In genomic region chr2L:3475948-3476347, dm6 we compare ENCODE assay signal across 1 fruit fly cellular context.
A peak's percentile ranks its signal among the peaks of the same experiment; 100 is the strongest.
TF ChIP-seq lines count a peak whose summit lies in the region.

No protein-coding gene starts in this region.

TF ChIP-seq in whole organism, embryonic, 481 proteins besides CTCF, POLR2A, EP300 and RAD21 (continued from another document and continues in another):
- TF ChIP-seq BEAF-32 (GFP tag; optimal IDR thresholded peaks at IDR 0.05; lab: Kevin White, UChicago) (no peak), seq (GFP tag; IDR thresholded peaks at IDR 0.05; lab: Robert Waterston, UW) (peak; percentile 41), HmgD (GFP tag; optimal IDR thresholded peaks at IDR 0.05; lab: Kevin White, UChicago) (no peak), CG1647 (GFP tag; optimal IDR thresholded peaks at IDR 0.05; lab: Kevin White, UChicago) (no peak), hbn (GFP tag; IDR thresholded peaks at IDR 0.05; lab: Robert Waterston, UW; ENCODE audit: partially characterized antibody) (no peak), maf-S (GFP tag; optimal IDR thresholded peaks at IDR 0.05; lab: Kevin White, UChicago) (peak; percentile 27), CG18764 (GFP tag; optimal IDR thresholded peaks at IDR 0.05; lab: Kevin White, UChicago) (no peak), sim (GFP tag; IDR thresholded peaks at IDR 0.05; lab: Robert Waterston, UW) (no peak), bbx (GFP tag; IDR thresholded peaks at IDR 0.05; lab: Robert Waterston, UW; ENCODE audit: partially characterized antibody) (no peak), CG12236 (GFP tag; optimal IDR thresholded peaks at IDR 0.05; lab: Kevin White, UChicago) (no peak), CG10274 (GFP tag; optimal IDR thresholded peaks at IDR 0.05; lab: Kevin White, UChicago) (peak; percentile 48), cg (GFP tag; optimal IDR thresholded peaks at IDR 0.05; lab: Kevin White, UChicago) (no peak), HLH3B (GFP tag; IDR thresholded peaks at IDR 0.05; lab: Robert Waterston, UW) (no peak), CG6791 (GFP tag; IDR thresholded peaks at IDR 0.05; lab: Robert Waterston, UW; ENCODE audit: partially characterized antibody) (no peak), Sox100B (GFP tag; optimal IDR thresholded peaks at IDR 0.05; lab: Kevin White, UChicago) (peak; percentile 77), Sry-δ (GFP tag; optimal IDR thresholded peaks at IDR 0.05; lab: Kevin White, UChicago) (no peak), CG8359 (GFP tag; optimal IDR thresholded peaks at IDR 0.05; lab: Kevin White, UChicago; ENCODE audit: borderline replicate concordance) (no peak), CG1233 (GFP tag; optimal IDR thresholded peaks at IDR 0.05; lab: Kevin White, UChicago) (peak; percentile 73), Lpt (GFP tag; optimal IDR thresholded peaks at IDR 0.05; lab: Kevin White, UChicago) (no peak), tna (GFP tag; IDR thresholded peaks at IDR 0.05; lab: Robert Waterston, UW; ENCODE audit: partially characterized antibody) (no peak), CG9876 (GFP tag; optimal IDR thresholded peaks at IDR 0.05; lab: Kevin White, UChicago) (no peak), pzg (GFP tag; optimal IDR thresholded peaks at IDR 0.05; lab: Kevin White, UChicago) (no peak), Dip3 (GFP tag; optimal IDR thresholded peaks at IDR 0.05; lab: Kevin White, UChicago) (peak; percentile 48), fd102C (GFP tag; optimal IDR thresholded peaks at IDR 0.05; lab: Kevin White, UChicago) (no peak), CG13624 (GFP tag; optimal IDR thresholded peaks at IDR 0.05; lab: Kevin White, UChicago) (peak; percentile 23), Ssrp (tag; optimal IDR thresholded peaks at IDR 0.05; lab: Kevin White, UChicago) (peak; percentile 50), Nf-YC (tag; optimal IDR thresholded peaks at IDR 0.05; lab: Kevin White, UChicago) (peak; percentile 33), chif (GFP tag; optimal IDR thresholded peaks at IDR 0.05; lab: Kevin White, UChicago) (peak; percentile 25 to 34), sens (GFP tag; lab: Kevin White, UChicago) (peak; percentile 88), Ets97D (GFP tag; optimal IDR thresholded peaks at IDR 0.05; lab: Kevin White, UChicago) (no peak), CG1832 (GFP tag; optimal IDR thresholded peaks at IDR 0.05; lab: Kevin White, UChicago) (no peak), mld (GFP tag; IDR thresholded peaks at IDR 0.05; lab: Robert Waterston, UW; ENCODE audit: partially characterized antibody) (no peak), CG15269 (tag; optimal IDR thresholded peaks at IDR 0.05; lab: Kevin White, UChicago) (peak; percentile 80), cato (GFP tag; optimal IDR thresholded peaks at IDR 0.05; lab: Kevin White, UChicago; ENCODE audit: borderline replicate concordance) (peak; percentile 10), gem (tag; optimal IDR thresholded peaks at IDR 0.05; lab: Kevin White, UChicago) (peak; percentile 82), Gug (GFP tag; IDR thresholded peaks at IDR 0.05; lab: Robert Waterston, UW) (peak; percentile 10; the same call in 1 of the 4 replicates), Doc2 (GFP tag; IDR thresholded peaks at IDR 0.05; lab: Robert Waterston, UW) (no peak), vfl (GFP tag; optimal IDR thresholded peaks at IDR 0.05; lab: Kevin White, UChicago) (peak; percentile 31), Pdp1 (GFP tag; optimal IDR thresholded peaks at IDR 0.05; lab: Kevin White, UChicago) (peak; percentile 43 to 52), Atf3 (GFP tag; optimal IDR thresholded peaks at IDR 0.05; lab: Kevin White, UChicago) (no peak), CG10209 (GFP tag; optimal IDR thresholded peaks at IDR 0.05; lab: Kevin White, UChicago) (peak; percentile 62), dimm (GFP tag; IDR thresholded peaks at IDR 0.05; lab: Robert Waterston, UW) (no peak), PHDP (tag; optimal IDR thresholded peaks at IDR 0.05; lab: Kevin White, UChicago) (peak; percentile 64), unpg (GFP tag; optimal IDR thresholded peaks at IDR 0.05; lab: Kevin White, UChicago) (peak; percentile 57), Oli (tag; optimal IDR thresholded peaks at IDR 0.05; lab: Kevin White, UChicago) (peak; percentile 65), CG33557 (GFP tag; optimal IDR thresholded peaks at IDR 0.05; lab: Kevin White, UChicago) (no peak), ATbp (GFP tag; optimal IDR thresholded peaks at IDR 0.05; lab: Kevin White, UChicago) (peak; percentile 51), sd (tag; optimal IDR thresholded peaks at IDR 0.05; lab: Kevin White, UChicago) (peak; percentile 18), CkIIα-i1 (GFP tag; IDR thresholded peaks at IDR 0.05; lab: Robert Waterston, UW) (no peak), CG2889 (GFP tag; IDR thresholded peaks at IDR 0.05; lab: Robert Waterston, UW) (0 out of 3 replicates have a peak, but pooled peaks have one; percentile 27), run (tag; optimal IDR thresholded peaks at IDR 0.05; lab: Kevin White, UChicago) (peak; percentile 33), NC2β (GFP tag; optimal IDR thresholded peaks at IDR 0.05; lab: Kevin White, UChicago) (no peak), CG42726 (GFP tag; IDR thresholded peaks at IDR 0.05; lab: Robert Waterston, UW; ENCODE audit: partially characterized antibody) (no peak), CG9932 (GFP tag; IDR thresholded peaks at IDR 0.05; lab: Robert Waterston, UW) (peak; percentile 65), bsh (GFP tag; optimal IDR thresholded peaks at IDR 0.05; lab: Kevin White, UChicago) (peak in 1 of 2 experiments; percentile 42), lmd (GFP tag; IDR thresholded peaks at IDR 0.05; lab: Robert Waterston, UW) (peak; percentile 76), MESR4 (GFP tag; optimal IDR thresholded peaks at IDR 0.05; lab: Kevin White, UChicago) (no peak), kah (GFP tag; optimal IDR thresholded peaks at IDR 0.05; lab: Kevin White, UChicago) (no peak), ftz-f1 (GFP tag; optimal IDR thresholded peaks at IDR 0.05; lab: Kevin White, UChicago) (no peak), ems (GFP tag; optimal IDR thresholded peaks at IDR 0.05; lab: Kevin White, UChicago) (peak; percentile 16), dpn (GFP tag; optimal IDR thresholded peaks at IDR 0.05; lab: Kevin White, UChicago) (peak; percentile 38 to 60), Dll (GFP tag; IDR thresholded peaks at IDR 0.05; lab: Robert Waterston, UW; ENCODE audit: partially characterized antibody) (no peak), CG1603 (tag; optimal IDR thresholded peaks at IDR 0.05; lab: Kevin White, UChicago) (peak; percentile 51), CG3838 (GFP tag; optimal IDR thresholded peaks at IDR 0.05; lab: Kevin White, UChicago) (no peak), CG10267 (tag; optimal IDR thresholded peaks at IDR 0.05; lab: Kevin White, UChicago) (peak; percentile 46), dati (GFP tag; IDR thresholded peaks at IDR 0.05; lab: Robert Waterston, UW) (no peak), Dp (GFP tag; optimal IDR thresholded peaks at IDR 0.05; lab: Kevin White, UChicago) (no peak), CG10321 (GFP tag; IDR thresholded peaks at IDR 0.05; lab: Robert Waterston, UW) (no peak), CG31388 (GFP tag; optimal IDR thresholded peaks at IDR 0.05; lab: Kevin White, UChicago) (no peak), Meics (GFP tag; optimal IDR thresholded peaks at IDR 0.05; lab: Kevin White, UChicago) (peak; percentile 83), CG5953 (GFP tag; IDR thresholded peaks at IDR 0.05; lab: Robert Waterston, UW) (no peak), fd3F (GFP tag; optimal IDR thresholded peaks at IDR 0.05; lab: Kevin White, UChicago) (peak; percentile 68), lov (optimal IDR thresholded peaks at IDR 0.05; lab: Kevin White, UChicago) (no peak), lov (GFP tag; IDR thresholded peaks at IDR 0.05; lab: Robert Waterston, UW) (no peak), sqz (GFP tag; optimal IDR thresholded peaks at IDR 0.05; lab: Kevin White, UChicago) (no peak), zen2 (GFP tag; IDR thresholded peaks at IDR 0.05; lab: Robert Waterston, UW; ENCODE audit: partially characterized antibody) (no peak), da (GFP tag; optimal IDR thresholded peaks at IDR 0.05; lab: Kevin White, UChicago) (no peak), Hmx (GFP tag; optimal IDR thresholded peaks at IDR 0.05; lab: Kevin White, UChicago) (peak; percentile 53), Bteb2 (GFP tag; optimal IDR thresholded peaks at IDR 0.05; lab: Kevin White, UChicago) (peak; percentile 18), Asciz (GFP tag; optimal IDR thresholded peaks at IDR 0.05; lab: Kevin White, UChicago) (peak; percentile 57), CG6813 (GFP tag; optimal IDR thresholded peaks at IDR 0.05; lab: Kevin White, UChicago) (peak; percentile 30), pita (GFP tag; optimal IDR thresholded peaks at IDR 0.05; lab: Kevin White, UChicago) (no peak), CG13775 (GFP tag; optimal IDR thresholded peaks at IDR 0.05; lab: Kevin White, UChicago) (peak; percentile 26), lbe (GFP tag; optimal IDR thresholded peaks at IDR 0.05; lab: Kevin White, UChicago) (no peak), CG3726 (GFP tag; IDR thresholded peaks at IDR 0.05; lab: Robert Waterston, UW) (0 out of 3 replicates have a peak, but pooled peaks have one; percentile 18), croc (GFP tag; conservative IDR thresholded peaks at IDR 0.05; lab: Robert Waterston, UW) (no peak; the same call in 2 of the 3 replicates), Spps (tag; optimal IDR thresholded peaks at IDR 0.05; lab: Kevin White, UChicago) (no peak), Fer2 (tag; optimal IDR thresholded peaks at IDR 0.05; lab: Kevin White, UChicago) (peak; percentile 27), Fer1 (GFP tag; optimal IDR thresholded peaks at IDR 0.05; lab: Kevin White, UChicago) (peak; percentile 72), gt (GFP tag; IDR thresholded peaks at IDR 0.05; lab: Robert Waterston, UW) (no peak), ind (GFP tag; optimal IDR thresholded peaks at IDR 0.05; lab: Kevin White, UChicago) (peak; percentile 58), D (optimal IDR thresholded peaks at IDR 0.05; lab: Kevin White, UChicago) (no peak), D (GFP tag; optimal IDR thresholded peaks at IDR 0.05; lab: Kevin White, UChicago) (peak; percentile 19), usp (GFP tag; optimal IDR thresholded peaks at IDR 0.05; lab: Kevin White, UChicago) (no peak), CG17802 (tag; optimal IDR thresholded peaks at IDR 0.05; lab: Kevin White, UChicago) (no peak), Camta (GFP tag; optimal IDR thresholded peaks at IDR 0.05; lab: Kevin White, UChicago) (peak; percentile 20), CG15479 (GFP tag; optimal IDR thresholded peaks at IDR 0.05; lab: Kevin White, UChicago) (no peak), fu2 (GFP tag; optimal IDR thresholded peaks at IDR 0.05; lab: Kevin White, UChicago) (no peak), gro (GFP tag; optimal IDR thresholded peaks at IDR 0.05; lab: Kevin White, UChicago) (no peak), NC2α (GFP tag; optimal IDR thresholded peaks at IDR 0.05; lab: Kevin White, UChicago) (no peak), CG3163 (GFP tag; optimal IDR thresholded peaks at IDR 0.05; lab: Kevin White, UChicago) (no peak), psq (GFP tag; optimal IDR thresholded peaks at IDR 0.05; lab: Kevin White, UChicago) (no peak), CG2678 (tag; optimal IDR thresholded peaks at IDR 0.05; lab: Kevin White, UChicago) (peak; percentile 84), eve (GFP tag; optimal IDR thresholded peaks at IDR 0.05; lab: Kevin White, UChicago) (no peak), CG2712 (tag; optimal IDR thresholded peaks at IDR 0.05; lab: Kevin White, UChicago) (peak; percentile 66), toy (GFP tag; IDR thresholded peaks at IDR 0.05; lab: Robert Waterston, UW) (no peak), nau (GFP tag; optimal IDR thresholded peaks at IDR 0.05; lab: Kevin White, UChicago) (peak; percentile 50), Dfd (GFP tag; optimal IDR thresholded peaks at IDR 0.05; lab: Kevin White, UChicago) (no peak), CG14050 (GFP tag; IDR thresholded peaks at IDR 0.05; lab: Robert Waterston, UW) (no peak; the same call in 2 of the 3 replicates), cad (GFP tag; optimal IDR thresholded peaks at IDR 0.05; lab: Kevin White, UChicago) (no peak), MTF-1 (GFP tag; optimal IDR thresholded peaks at IDR 0.05; lab: Kevin White, UChicago; ENCODE audit: borderline replicate concordance) (no peak), zf30C (GFP tag; optimal IDR thresholded peaks at IDR 0.05; lab: Kevin White, UChicago) (no peak), prd (optimal IDR thresholded peaks at IDR 0.05; lab: Kevin White, UChicago) (no peak), prd (GFP tag; IDR thresholded peaks at IDR 0.05; lab: Robert Waterston, UW) (no peak), dysf (GFP tag; IDR thresholded peaks at IDR 0.05; lab: Robert Waterston, UW) (peak; percentile 83), CG7357 (GFP tag; IDR thresholded peaks at IDR 0.05; lab: Robert Waterston, UW) (0 out of 3 replicates have a peak, but pooled peaks have one; percentile 23), so (GFP tag; IDR thresholded peaks at IDR 0.05; lab: Robert Waterston, UW) (no peak), Sox102F (GFP tag; optimal IDR thresholded peaks at IDR 0.05; lab: Kevin White, UChicago) (peak; percentile 65), Vsx1 (GFP tag; optimal IDR thresholded peaks at IDR 0.05; lab: Kevin White, UChicago) (peak; percentile 10), disco-r (GFP tag; optimal IDR thresholded peaks at IDR 0.05; lab: Kevin White, UChicago) (peak; percentile 8), oc (tag; optimal IDR thresholded peaks at IDR 0.05; lab: Kevin White, UChicago) (no peak), CG18476 (GFP tag; optimal IDR thresholded peaks at IDR 0.05; lab: Kevin White, UChicago) (peak; percentile 6), yki (optimal IDR thresholded peaks at IDR 0.05; lab: Kevin White, UChicago) (no peak), HLH4C (GFP tag; IDR thresholded peaks at IDR 0.05; lab: Robert Waterston, UW; ENCODE audit: partially characterized antibody) (no peak), CG17385 (GFP tag; optimal IDR thresholded peaks at IDR 0.05; lab: Kevin White, UChicago) (peak; percentile 68), CG4328 (GFP tag; optimal IDR thresholded peaks at IDR 0.05; lab: Kevin White, UChicago) (no peak), pho (GFP tag; optimal IDR thresholded peaks at IDR 0.05; lab: Kevin White, UChicago) (peak; percentile 44), dmrt99B (tag; optimal IDR thresholded peaks at IDR 0.05; lab: Kevin White, UChicago) (peak; percentile 78), Myb (GFP tag; optimal IDR thresholded peaks at IDR 0.05; lab: Kevin White, UChicago) (peak; percentile 24), Antp (GFP tag; optimal IDR thresholded peaks at IDR 0.05; lab: Kevin White, UChicago) (peak; percentile 22), Kr (GFP tag; optimal IDR thresholded peaks at IDR 0.05; lab: Kevin White, UChicago) (no peak), CG10654 (GFP tag; optimal IDR thresholded peaks at IDR 0.05; lab: Kevin White, UChicago) (peak; percentile 26), CG10462 (GFP tag; optimal IDR thresholded peaks at IDR 0.05; lab: Kevin White, UChicago) (no peak), CG3281 (GFP tag; optimal IDR thresholded peaks at IDR 0.05; lab: Kevin White, UChicago) (peak; percentile 65)
